Worm (Caenorhabditis elegans): ENCODE measurements around the gene irld-20.

irld-20 gene

DNA sequence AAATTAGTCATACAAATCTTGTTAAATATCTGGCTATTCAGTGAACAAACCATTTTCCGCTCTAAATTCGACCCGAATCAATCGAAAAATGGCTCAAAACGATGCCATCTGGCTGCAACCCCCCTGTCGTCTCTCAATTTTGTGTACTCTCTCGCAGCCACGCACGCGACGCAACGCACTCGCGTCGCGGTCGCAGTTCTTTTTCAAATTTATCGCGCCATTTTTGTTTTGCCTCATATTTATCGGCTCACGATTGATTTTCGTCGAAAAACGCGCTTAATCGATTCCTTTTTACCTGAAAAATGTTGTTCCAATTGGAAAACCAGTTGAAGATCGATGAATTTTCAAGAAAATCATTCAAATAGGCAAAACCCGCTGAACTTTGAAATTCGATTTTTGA is 37.0 kb upstream of the irld-20 start:
- peak; percentile 65 for TF ChIP-seq ceh-39 (tag; optimal IDR thresholded peaks at IDR 0.05)
- TF ChIP-seq blmp-1 (tag; optimal IDR thresholded peaks at IDR 0.05) = no peak
- peak; percentile 51 for TF ChIP-seq cnd-1 (tag; optimal IDR thresholded peaks at IDR 0.05)
- TF ChIP-seq ceh-83 (GFP tag; optimal IDR thresholded peaks at IDR 0.05) = peak; percentile 54
- no peak for TF ChIP-seq drap-1 (GFP tag; optimal IDR thresholded peaks at IDR 0.05)
- TF ChIP-seq elt-1 (tag; optimal IDR thresholded peaks at IDR 0.05; ENCODE audit: borderline replicate concordance, insufficient read depth) = no peak
- no peak for TF ChIP-seq flh-1 (GFP tag; optimal IDR thresholded peaks at IDR 0.05)
- no peak for TF ChIP-seq nhr-12 (tag; optimal IDR thresholded peaks at IDR 0.05)
- TF ChIP-seq lin-32 (GFP tag; optimal IDR thresholded peaks at IDR 0.05) = peak; percentile 77

ce11 chrIII:12714266-12714665 is 36.6 kb upstream of the irld-20 start, which contains the start of gene ssl-1:
Gene ssl-1, plus strand, starts transcription at chrIII:12714566.
- TF ChIP-seq unc-120 (tag; optimal IDR thresholded peaks at IDR 0.05; ENCODE audit: poor library complexity, severe bottlenecking) (no peak), hlh-1 (tag; optimal IDR thresholded peaks at IDR 0.05) (no peak), M03D4.4 (tag; optimal IDR thresholded peaks at IDR 0.05) (no peak)

DNA sequence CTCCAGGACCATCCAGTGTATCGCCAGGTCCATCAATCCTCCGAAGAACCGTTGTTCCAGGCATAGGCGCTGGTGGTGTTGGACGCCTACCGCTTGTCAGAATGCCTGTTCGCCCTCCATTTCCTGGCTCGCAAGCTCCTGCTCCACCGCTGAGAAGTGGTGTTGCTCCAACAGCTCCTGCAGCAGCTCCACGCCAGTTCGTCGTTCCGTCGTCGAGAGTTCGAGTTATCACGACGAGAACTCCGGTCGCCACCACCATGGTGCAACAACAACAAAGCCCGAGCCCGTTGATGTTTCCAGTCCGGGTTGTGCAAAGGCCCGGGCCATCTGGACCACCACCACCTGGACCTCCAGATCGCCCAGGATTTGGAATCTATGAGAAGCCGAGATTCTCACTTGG is 22.8 kb upstream of the irld-20 start:
- TF ChIP-seq nhr-237 (tag; optimal IDR thresholded peaks at IDR 0.05) (no peak), hlh-1 (tag; optimal IDR thresholded peaks at IDR 0.05) (no peak), lin-32 (GFP tag; optimal IDR thresholded peaks at IDR 0.05) (no peak), sem-2 (GFP tag; optimal IDR thresholded peaks at IDR 0.05) (no peak), mab-5 (tag; optimal IDR thresholded peaks at IDR 0.05) (no peak), bed-3 (GFP tag; optimal IDR thresholded peaks at IDR 0.05) (no peak), unc-120 (tag; optimal IDR thresholded peaks at IDR 0.05; ENCODE audit: poor library complexity, severe bottlenecking) (no peak), M03D4.4 (tag; optimal IDR thresholded peaks at IDR 0.05) (no peak), ceh-43 (GFP tag; optimal IDR thresholded peaks at IDR 0.05) (no peak), flh-1 (GFP tag; optimal IDR thresholded peaks at IDR 0.05) (no peak), nhr-76 (tag; optimal IDR thresholded peaks at IDR 0.05) (no peak), blmp-1 (tag; optimal IDR thresholded peaks at IDR 0.05) (no peak), ztf-11 (tag; optimal IDR thresholded peaks at IDR 0.05) (no peak), unc-62 (GFP tag; optimal IDR thresholded peaks at IDR 0.05) (no peak), elt-3 (tag; optimal IDR thresholded peaks at IDR 0.05) (no peak)

- TF ChIP-seq sptf-1 (tag; optimal IDR thresholded peaks at IDR 0.05) (no peak), sem-2 (GFP tag; optimal IDR thresholded peaks at IDR 0.05) (no peak), ces-1 (GFP tag; optimal IDR thresholded peaks at IDR 0.05) (no peak)
Measured at ce11 chrIII:12738935-12739334, 12.0 kb upstream of the irld-20 start.

- TF ChIP-seq lsy-2 (tag; optimal IDR thresholded peaks at IDR 0.05) (no peak), blmp-1 (tag; optimal IDR thresholded peaks at IDR 0.05) (no peak), hlh-1 (tag; optimal IDR thresholded peaks at IDR 0.05) (no peak), lin-32 (GFP tag; optimal IDR thresholded peaks at IDR 0.05) (no peak), ces-1 (GFP tag; optimal IDR thresholded peaks at IDR 0.05) (no peak), drap-1 (GFP tag; optimal IDR thresholded peaks at IDR 0.05) (no peak), zip-8 (tag; optimal IDR thresholded peaks at IDR 0.05) (no peak), elt-1 (tag; optimal IDR thresholded peaks at IDR 0.05; ENCODE audit: borderline replicate concordance, insufficient read depth) (no peak), flh-1 (GFP tag; optimal IDR thresholded peaks at IDR 0.05) (no peak), unc-62 (GFP tag; optimal IDR thresholded peaks at IDR 0.05) (no peak), sptf-1 (tag; optimal IDR thresholded peaks at IDR 0.05) (no peak), bed-3 (GFP tag; optimal IDR thresholded peaks at IDR 0.05) (no peak), lin-13 (tag; optimal IDR thresholded peaks at IDR 0.05) (no peak), nhr-237 (tag; optimal IDR thresholded peaks at IDR 0.05) (no peak), pha-4 (tag; optimal IDR thresholded peaks at IDR 0.05) (no peak), nhr-12 (tag; optimal IDR thresholded peaks at IDR 0.05) (no peak), ztf-11 (tag; optimal IDR thresholded peaks at IDR 0.05) (no peak), ceh-43 (GFP tag; optimal IDR thresholded peaks at IDR 0.05) (no peak), nhr-76 (tag; optimal IDR thresholded peaks at IDR 0.05) (no peak), unc-120 (tag; optimal IDR thresholded peaks at IDR 0.05; ENCODE audit: poor library complexity, severe bottlenecking) (no peak)
Measured at ce11 chrIII:12740313-12740712, 10.6 kb upstream of the irld-20 start.

DNA sequence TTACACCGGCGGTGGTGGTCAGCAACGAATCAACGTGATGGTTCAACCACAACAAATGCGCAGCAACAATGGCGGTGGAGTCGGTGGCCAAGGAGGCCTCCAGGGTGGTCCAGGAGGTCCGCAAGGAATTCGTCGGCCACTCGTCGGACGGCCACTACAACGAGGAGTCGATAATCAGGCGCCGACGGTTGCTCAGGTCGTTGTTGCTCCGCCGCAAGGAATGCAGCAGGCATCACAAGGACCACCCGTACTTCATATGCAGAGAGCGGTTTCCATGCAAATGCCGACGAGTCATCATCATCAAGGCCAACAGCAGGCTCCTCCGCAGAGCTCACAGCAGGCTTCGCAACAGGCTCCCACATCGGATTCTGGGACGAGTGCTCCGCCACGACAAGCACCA is 7.4 kb upstream of the irld-20 start:
- TF ChIP-seq tbx-8 (GFP tag; optimal IDR thresholded peaks at IDR 0.05) = no peak
- no peak for TF ChIP-seq sptf-1 (tag; optimal IDR thresholded peaks at IDR 0.05)
- no peak for TF ChIP-seq flh-1 (GFP tag; optimal IDR thresholded peaks at IDR 0.05)
- TF ChIP-seq zip-8 (tag; optimal IDR thresholded peaks at IDR 0.05) = no peak
- no peak for TF ChIP-seq snpc-4 (tag; optimal IDR thresholded peaks at IDR 0.05)
- TF ChIP-seq mab-5 (tag; optimal IDR thresholded peaks at IDR 0.05) = no peak
- TF ChIP-seq M03D4.4 (tag; optimal IDR thresholded peaks at IDR 0.05) = no peak
- no peak for TF ChIP-seq unc-120 (tag; optimal IDR thresholded peaks at IDR 0.05; ENCODE audit: poor library complexity, severe bottlenecking)
- no peak for TF ChIP-seq nhr-2 (tag; optimal IDR thresholded peaks at IDR 0.05)
- no peak for TF ChIP-seq elt-1 (tag; optimal IDR thresholded peaks at IDR 0.05; ENCODE audit: borderline replicate concordance, insufficient read depth)
- TF ChIP-seq cnd-1 (tag; optimal IDR thresholded peaks at IDR 0.05) = no peak
- no peak for TF ChIP-seq elt-3 (tag; optimal IDR thresholded peaks at IDR 0.05)
- TF ChIP-seq ceh-83 (GFP tag; optimal IDR thresholded peaks at IDR 0.05) = no peak

Data from whole organism, mixed stage, embryonic.